Worm (Caenorhabditis elegans) whole organism, L3 larva: ENCODE results near the gene pgl-2.

Source experiments
- R02D3.7 ChIP-seq: fragments of 150-350 bp; optimal IDR thresholded peaks from 2 replicates; lab custom pipeline; 2014; ENCODE audit warnings: missing biosample characterization, missing genetic modification characterization
- ZK546.5 ChIP-seq: sonication (generic microtip); optimal IDR thresholded peaks from 2 replicates; lab custom pipeline; 2017; ENCODE audit warnings: missing biosample characterization, missing genetic modification characterization
- aly-2 ChIP-seq: fragments of 150-350 bp; optimal IDR thresholded peaks from 2 replicates; lab custom pipeline; 2014; ENCODE audit warnings: missing biosample characterization, missing genetic modification characterization
- ceh-16 ChIP-seq: sonication (generic microtip); optimal IDR thresholded peaks from 2 replicates; lab custom pipeline; 2017; ENCODE audit warnings: missing biosample characterization, missing genetic modification characterization
- ceh-28 ChIP-seq: fragments of 150-350 bp; optimal IDR thresholded peaks from 2 replicates; lab custom pipeline; 2014; ENCODE audit warnings: missing biosample characterization, missing genetic modification reagents, missing genetic modification characterization
- ceh-82 ChIP-seq: fragments of 150-350 bp; optimal IDR thresholded peaks from 2 replicates; lab custom pipeline; 2014; ENCODE audit warnings: missing biosample characterization, missing genetic modification characterization
- ceh-9 ChIP-seq: sonication (generic microtip); optimal IDR thresholded peaks from 2 replicates; lab custom pipeline; 2018; ENCODE audit warnings: missing biosample characterization, missing genetic modification characterization
- daf-12 ChIP-seq: fragments of 150-350 bp; optimal IDR thresholded peaks from 2 replicates; lab custom pipeline; 2014; ENCODE audit warnings: missing biosample characterization, missing genetic modification reagents, missing genetic modification characterization
- egl-27 ChIP-seq: sonication (generic microtip); optimal IDR thresholded peaks from 4 replicates; lab custom pipeline; 2017; ENCODE audit warnings: missing biosample characterization, missing genetic modification reagents, missing genetic modification characterization
- elt-1 ChIP-seq: fragments of 150-350 bp; optimal IDR thresholded peaks from 2 replicates; lab custom pipeline; 2014; ENCODE audit warnings: missing biosample characterization, missing genetic modification characterization
- elt-3 ChIP-seq, 3 experiments: fragments of 150-350 bp in 1 of 3; sonication (generic microtip) in 2 of 3; optimal IDR thresholded peaks; 2 replicates in 2 of 3; 4 replicates in 1 of 3; lab custom pipeline; 2014 to 2017; ENCODE audit warnings: missing biosample characterization in 3 of 3, missing genetic modification characterization in 3 of 3
- fkh-10 ChIP-seq: sonication (generic microtip); optimal IDR thresholded peaks from 2 replicates; lab custom pipeline; 2017; ENCODE audit warnings: missing biosample characterization, missing genetic modification reagents, missing genetic modification characterization
- fkh-2 ChIP-seq: fragments of 150-350 bp; optimal IDR thresholded peaks from 2 replicates; lab custom pipeline; 2014; ENCODE audit warnings: missing biosample characterization, missing genetic modification reagents, missing genetic modification characterization
- fos-1 ChIP-seq: fragments of 150-350 bp; optimal IDR thresholded peaks from 2 replicates; lab custom pipeline; 2014; ENCODE audit warnings: missing biosample characterization, missing genetic modification characterization
- hmg-11 ChIP-seq: sonication (generic microtip); optimal IDR thresholded peaks from 2 replicates; lab custom pipeline; 2016; ENCODE audit warnings: missing genetic modification characterization, missing compliant biosample characterization
- lin-15B ChIP-seq: fragments of 150-350 bp; optimal IDR thresholded peaks from 2 replicates; lab custom pipeline; 2014; ENCODE audit warnings: missing biosample characterization, missing genetic modification characterization
- lin-39 ChIP-seq: fragments of 150-350 bp; optimal IDR thresholded peaks from 2 replicates; lab custom pipeline; 2018; ENCODE audit warnings: missing biosample characterization, missing genetic modification reagents, missing genetic modification characterization
- lsy-12 ChIP-seq: sonication (generic microtip); optimal IDR thresholded peaks from 2 replicates; lab custom pipeline; 2016; ENCODE audit warnings: mild to moderate bottlenecking, missing genetic modification characterization, missing compliant biosample characterization
- mdl-1 ChIP-seq: fragments of 150-350 bp; optimal IDR thresholded peaks from 2 replicates; lab custom pipeline; 2014; ENCODE audit warnings: missing biosample characterization, missing genetic modification characterization
- mml-1 ChIP-seq: fragments of 150-350 bp; sonication (generic microtip); optimal IDR thresholded peaks from 3 replicates; lab custom pipeline; 2014; ENCODE audit warnings: missing biosample characterization, missing genetic modification characterization
- nhr-11 ChIP-seq: fragments of 150-350 bp; optimal IDR thresholded peaks from 2 replicates; lab custom pipeline; 2014; ENCODE audit warnings: missing biosample characterization, missing genetic modification characterization
- nhr-12 ChIP-seq: fragments of 150-350 bp; optimal IDR thresholded peaks from 2 replicates; lab custom pipeline; 2014; ENCODE audit warnings: missing biosample characterization, missing genetic modification characterization
- nhr-23 ChIP-seq: fragments of 150-350 bp; optimal IDR thresholded peaks from 2 replicates; lab custom pipeline; 2014; ENCODE audit warnings: missing biosample characterization, missing genetic modification reagents, missing genetic modification characterization
- nhr-237 ChIP-seq: fragments of 150-350 bp; optimal IDR thresholded peaks from 2 replicates; lab custom pipeline; 2014; ENCODE audit warnings: missing biosample characterization, missing genetic modification characterization
- nhr-25 ChIP-seq: sonication (generic microtip); optimal IDR thresholded peaks from 2 replicates; lab custom pipeline; 2017; ENCODE audit warnings: missing biosample characterization, missing genetic modification characterization
- nhr-28 ChIP-seq: fragments of 150-350 bp; optimal IDR thresholded peaks from 2 replicates; lab custom pipeline; 2014; ENCODE audit warnings: missing biosample characterization, missing genetic modification characterization
- nhr-43 ChIP-seq: sonication (generic microtip); optimal IDR thresholded peaks from 2 replicates; lab custom pipeline; 2016; ENCODE audit warnings: mild to moderate bottlenecking, missing genetic modification characterization, missing compliant biosample characterization; ENCODE audit not compliant: poor library complexity, severe bottlenecking
- nhr-67 ChIP-seq: fragments of 150-350 bp; optimal IDR thresholded peaks from 2 replicates; lab custom pipeline; 2014; ENCODE audit warnings: missing biosample characterization, missing genetic modification characterization
- nhr-76 ChIP-seq: fragments of 150-350 bp; sonication (generic microtip); optimal IDR thresholded peaks from 5 replicates; lab custom pipeline; 2014; ENCODE audit warnings: missing biosample characterization, missing genetic modification characterization
- nhr-77 ChIP-seq: fragments of 150-350 bp; optimal IDR thresholded peaks from 2 replicates; lab custom pipeline; 2014; ENCODE audit warnings: missing biosample characterization, missing genetic modification characterization
- pha-4 ChIP-seq: fragments of 150-350 bp; optimal IDR thresholded peaks from 2 replicates; lab custom pipeline; 2014; ENCODE audit warnings: missing biosample characterization, missing genetic modification reagents, missing genetic modification characterization
- pqm-1 ChIP-seq: fragments of 150-350 bp; optimal IDR thresholded peaks from 2 replicates; lab custom pipeline; 2017; ENCODE audit warnings: missing biosample characterization, missing genetic modification characterization, inconsistent platforms
- sea-2 ChIP-seq: fragments of 150-350 bp; sonication (generic microtip); optimal IDR thresholded peaks from 4 replicates; lab custom pipeline; 2014; ENCODE audit warnings: missing biosample characterization, missing genetic modification reagents, missing genetic modification characterization
- skn-1 ChIP-seq: fragments of 150-350 bp; optimal IDR thresholded peaks from 2 replicates; lab custom pipeline; 2014; ENCODE audit warnings: missing biosample characterization, missing genetic modification characterization
- snpc-4 ChIP-seq: fragments of 150-350 bp; optimal IDR thresholded peaks from 2 replicates; lab custom pipeline; 2014; ENCODE audit warnings: missing biosample characterization, missing genetic modification characterization
- tbx-2 ChIP-seq: sonication (generic microtip); optimal IDR thresholded peaks from 2 replicates; lab custom pipeline; 2016; ENCODE audit warnings: mild to moderate bottlenecking, missing genetic modification characterization, missing compliant biosample characterization
- unc-39 ChIP-seq: sonication (generic microtip); optimal IDR thresholded peaks from 4 replicates; lab custom pipeline; 2017; ENCODE audit warnings: missing biosample characterization, missing genetic modification characterization
- unc-62 ChIP-seq: fragments of 150-350 bp; sonication (generic microtip); optimal IDR thresholded peaks from 4 replicates; lab custom pipeline; 2014; ENCODE audit warnings: missing biosample characterization, missing genetic modification reagents, missing genetic modification characterization
- zag-1 ChIP-seq: fragments of 150-350 bp; optimal IDR thresholded peaks from 2 replicates; lab custom pipeline; 2014; ENCODE audit warnings: missing biosample characterization, missing genetic modification characterization
- ztf-11 ChIP-seq: fragments of 150-350 bp; optimal IDR thresholded peaks from 2 replicates; lab custom pipeline; 2014; ENCODE audit warnings: missing biosample characterization, missing genetic modification characterization

Gene pgl-2

DNA sequence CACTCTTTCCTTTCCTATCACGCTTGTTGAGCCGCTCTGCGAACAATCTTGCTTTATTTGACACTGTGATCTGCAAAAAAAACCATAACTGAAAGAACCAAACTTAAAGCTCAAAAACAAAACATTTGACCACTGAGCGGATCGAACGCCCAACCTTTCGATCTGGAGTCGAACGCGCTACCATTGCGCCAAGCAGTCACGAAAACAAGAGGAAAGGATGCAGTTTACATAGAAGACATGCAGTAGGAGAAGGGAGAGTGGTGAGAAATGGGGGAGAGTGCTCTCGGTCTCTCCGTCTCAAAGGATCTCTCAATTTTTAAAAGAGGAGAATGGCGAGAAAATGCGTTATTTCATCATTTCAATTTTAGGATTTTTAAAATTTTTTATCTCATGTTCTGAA, 3.1 kb upstream of the pgl-2 start (continued):
- TF ChIP-seq fos-1 (tag; lab: Kevin White, UChicago) (no peak), snpc-4 (tag; lab: Kevin White, UChicago) (no peak), R02D3.7 (no peak), sea-2 (no peak), pha-4 (peak; percentile 71), ceh-28 (tag; lab: Kevin White, UChicago) (no peak), nhr-23 (peak; percentile 61)

- no peak for TF ChIP-seq ceh-9 (tag; lab: Kevin White, UChicago)
- peak; percentile 9 for TF ChIP-seq nhr-25 (tag; lab: Kevin White, UChicago)
- peak; percentile 19 for TF ChIP-seq hmg-11 (tag; lab: Kevin White, UChicago)
- no peak for TF ChIP-seq nhr-237
- TF ChIP-seq lsy-12 (tag; lab: Kevin White, UChicago) = no peak
- no peak for TF ChIP-seq fos-1 (tag; lab: Kevin White, UChicago)
These were observed 6.5 kb downstream of the pgl-2 start for ce11 chrIII:8668717-8669116.

ce11 chrIII:8667382-8667781, 7.9 kb downstream of the pgl-2 start, which contains the start of gene dpy-19:
dpy-19 (minus strand) TSS chrIII:8667482.
- no peak for TF ChIP-seq ceh-28 (tag; lab: Kevin White, UChicago)

DNA sequence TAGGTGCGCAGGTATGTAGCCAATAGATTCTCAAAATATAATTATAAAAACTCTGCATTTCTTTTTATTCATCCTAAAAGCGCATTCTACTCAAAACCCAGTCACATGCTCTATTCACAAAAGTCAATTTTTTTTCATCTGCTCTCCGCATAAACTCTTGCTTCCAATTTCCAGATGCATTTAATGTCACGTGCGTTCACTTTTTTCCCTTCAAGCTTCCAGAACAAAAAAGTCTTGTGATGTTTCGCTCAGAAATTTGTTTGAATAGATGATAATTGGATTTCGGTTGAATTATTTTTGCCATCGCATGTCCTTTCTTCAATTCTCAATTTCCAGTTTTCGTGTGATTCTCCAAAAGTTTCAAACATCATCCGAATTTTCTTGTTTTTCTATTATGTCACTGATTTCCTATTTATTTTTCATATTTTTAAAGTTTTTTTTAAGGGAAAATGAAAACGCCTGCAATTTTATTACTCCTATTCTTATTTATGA, 10.3 kb downstream of the pgl-2 start, which contains the start of gene F22B7.1:
TSS of gene F22B7.1 (plus strand) at position 442 of the 492 bp plus-strand sequence.
- TF ChIP-seq skn-1 = no peak
- TF ChIP-seq hmg-11 (tag; lab: Kevin White, UChicago) = no peak
- TF ChIP-seq sea-2 = no peak
- TF ChIP-seq daf-12 (tag; lab: Kevin White, UChicago) = no peak
- no peak for TF ChIP-seq nhr-43 (tag; lab: Kevin White, UChicago)
- TF ChIP-seq nhr-77 (tag; lab: Kevin White, UChicago) = no peak
- no peak for TF ChIP-seq lin-39 (tag; lab: Kevin White, UChicago)
- no peak for TF ChIP-seq pqm-1 (tag; lab: Kevin White, UChicago)
- TF ChIP-seq ceh-16 (tag; lab: Kevin White, UChicago) = no peak
- TF ChIP-seq elt-3 (tag; optimal IDR thresholded peaks at IDR 0.05; lab: Kevin White, UChicago) = no peak
- TF ChIP-seq unc-39 (tag; lab: Kevin White, UChicago) = no peak
- TF ChIP-seq ZK546.5 (tag; lab: Kevin White, UChicago) = no peak
- no peak for TF ChIP-seq lin-15B (tag; lab: Kevin White, UChicago)
- TF ChIP-seq nhr-67 (tag; lab: Kevin White, UChicago) = no peak
- no peak for TF ChIP-seq mml-1 (tag; lab: Kevin White, UChicago)
- no peak for TF ChIP-seq nhr-237
- no peak for TF ChIP-seq nhr-11 (tag; lab: Kevin White, UChicago)
- TF ChIP-seq nhr-76 (tag; lab: Kevin White, UChicago) = no peak
- TF ChIP-seq, all 47 proteins: peak for 0

DNA sequence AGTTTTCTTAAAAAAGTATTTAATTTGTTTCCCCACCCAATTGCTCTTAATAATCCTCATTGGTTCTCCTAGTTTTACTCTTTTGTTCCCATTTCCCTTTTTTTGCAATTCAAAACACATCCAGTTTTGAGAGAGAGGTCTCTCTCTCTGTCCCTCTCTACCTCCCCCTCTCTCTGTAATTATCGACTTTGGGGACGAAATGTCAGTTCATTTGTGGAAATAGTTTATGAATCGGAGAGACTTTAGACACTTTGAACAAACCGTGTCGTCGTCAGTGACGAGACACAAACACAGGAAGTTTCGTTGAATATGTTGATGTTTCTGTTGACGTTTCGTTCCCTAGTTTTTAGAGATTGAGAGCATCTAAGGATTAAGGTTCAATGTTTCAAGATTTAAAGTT, 12.1 kb downstream of the pgl-2 start:
- TF ChIP-seq nhr-25 (tag; lab: Kevin White, UChicago) (peak; percentile 40), nhr-43 (tag; lab: Kevin White, UChicago) (no peak), nhr-23 (peak; percentile 41), sea-2 (no peak), egl-27 (no peak)
- TF ChIP-seq, all 47 proteins: peak for 2

DNA sequence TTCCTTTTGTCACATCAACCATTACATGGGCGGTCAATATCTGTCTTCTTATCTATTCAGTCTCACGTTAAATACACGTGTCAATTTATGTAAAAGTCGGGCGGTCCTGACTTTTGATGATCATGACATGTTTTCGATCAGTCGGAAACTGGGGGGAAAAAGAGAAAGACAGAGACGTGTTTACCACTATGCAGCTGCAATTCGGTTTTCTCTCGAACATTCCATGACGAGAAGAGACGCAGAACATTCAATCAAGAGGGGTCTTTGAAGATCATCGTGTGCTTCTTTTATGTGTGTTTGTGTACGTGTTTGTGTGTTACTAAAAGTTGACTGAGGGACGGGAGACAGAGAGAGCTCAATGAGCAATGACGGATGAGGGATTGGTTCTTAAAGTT, 16.9 kb downstream of the pgl-2 start:
- no peak for TF ChIP-seq nhr-28 (tag; lab: Kevin White, UChicago)
- peak; percentile 98 for TF ChIP-seq pha-4
- peak; percentile 88 for TF ChIP-seq lin-39 (tag; lab: Kevin White, UChicago)
- no peak for TF ChIP-seq daf-12 (tag; lab: Kevin White, UChicago)
- TF ChIP-seq skn-1 = peak; percentile 80
- peak; percentile 78 for TF ChIP-seq mdl-1 (tag; lab: Kevin White, UChicago)
- no peak for TF ChIP-seq ceh-82 (tag; lab: Kevin White, UChicago)
- TF ChIP-seq snpc-4 (tag; lab: Kevin White, UChicago) = peak; percentile 74
- TF ChIP-seq pqm-1 (tag; lab: Kevin White, UChicago) = peak; percentile 82
- TF ChIP-seq unc-39 (tag; lab: Kevin White, UChicago) = no peak
- TF ChIP-seq nhr-67 (tag; lab: Kevin White, UChicago) = no peak
- TF ChIP-seq elt-1 (tag; lab: Kevin White, UChicago) = peak; percentile 85
- peak; percentile 46 for TF ChIP-seq nhr-76 (tag; lab: Kevin White, UChicago)
- peak; percentile 92 for TF ChIP-seq nhr-25 (tag; lab: Kevin White, UChicago)
- TF ChIP-seq tbx-2 (tag; lab: Kevin White, UChicago) = peak; percentile 88
- TF ChIP-seq fkh-10 (GFP tag; lab: Kevin White, UChicago) = no peak
- TF ChIP-seq ceh-16 (tag; lab: Kevin White, UChicago) = no peak
- TF ChIP-seq nhr-23 = peak; percentile 96
- peak; percentile 84 for TF ChIP-seq unc-62
- TF ChIP-seq aly-2 (tag; lab: Kevin White, UChicago) = no peak
- no peak for TF ChIP-seq nhr-12 (tag; lab: Kevin White, UChicago)
- TF ChIP-seq zag-1 (tag; lab: Kevin White, UChicago) = no peak
- no peak for TF ChIP-seq nhr-237
- peak; percentile 58 for TF ChIP-seq egl-27
- TF ChIP-seq nhr-11 (tag; lab: Kevin White, UChicago) = peak; percentile 78
- no peak for TF ChIP-seq fos-1 (tag; lab: Kevin White, UChicago)
- no peak for TF ChIP-seq ztf-11
- TF ChIP-seq fkh-2 = peak; percentile 25
- TF ChIP-seq hmg-11 (tag; lab: Kevin White, UChicago) = peak; percentile 37
- no peak for TF ChIP-seq sea-2
